Worm (Caenorhabditis elegans): ENCODE results near the gene lys-10.

DNA sequence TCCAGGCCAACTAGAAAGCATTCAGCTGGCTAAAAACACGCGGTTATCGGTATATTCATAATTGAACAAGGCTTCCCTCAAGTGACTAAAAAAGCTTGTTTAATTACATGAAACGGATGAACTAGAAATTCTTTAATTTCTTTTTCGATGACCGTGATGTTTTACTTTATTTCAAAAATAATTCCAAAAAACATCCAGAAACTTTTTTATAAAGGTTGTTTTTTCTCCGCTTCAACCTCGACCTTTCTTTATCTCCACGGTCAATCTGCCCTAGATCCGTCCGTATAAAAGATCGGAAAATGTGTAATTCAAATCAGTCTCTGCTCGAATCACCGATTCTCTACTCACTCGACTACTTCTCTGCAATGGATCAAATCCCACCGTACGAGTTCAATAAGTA is 12.9 kb downstream of the lys-10 start, which contains the start of gene F17E9.5:
- TF ChIP-seq nhr-11 (tag; optimal IDR thresholded peaks at IDR 0.05) (no peak), nhr-47 (tag; optimal IDR thresholded peaks at IDR 0.05) (no peak), sox-4 (tag; optimal IDR thresholded peaks at IDR 0.05) (no peak), lin-13 (GFP tag; optimal IDR thresholded peaks at IDR 0.05) (no peak), aly-2 (tag; optimal IDR thresholded peaks at IDR 0.05) (no peak), zag-1 (tag; optimal IDR thresholded peaks at IDR 0.05) (no peak), nhr-12 (tag; optimal IDR thresholded peaks at IDR 0.05) (no peak)
